Worm (Caenorhabditis elegans) whole organism, L4 larva: Measurements from ENCODE around the gene epg-6.

Source experiments
- F10B5.3 ChIP-seq: sonication (generic microtip); optimal IDR thresholded peaks from 2 replicates; lab custom pipeline; 2016; ENCODE audit warnings: mild to moderate bottlenecking, missing genetic modification characterization, missing compliant biosample characterization
- F26F4.8 ChIP-seq: fragments of 200-800 bp; sonication (Bioruptor generic); conservative IDR thresholded peaks from 2 replicates; pipeline ENCODE4 v1.3.6; 2022; ENCODE audit warnings: missing genetic modification characterization, missing compliant biosample characterization
- F44E2.7 ChIP-seq: fragments of 200-800 bp; sonication (Bioruptor generic); IDR thresholded peaks from 2 replicates; pipeline ENCODE4 v2.1.2; 2022; ENCODE audit warnings: missing genetic modification characterization, missing compliant biosample characterization
- F49E8.2 ChIP-seq: sonication (generic microtip); optimal IDR thresholded peaks from 2 replicates; lab custom pipeline; 2016; ENCODE audit warnings: missing compliant biosample characterization, mild to moderate bottlenecking, missing genetic modification characterization, borderline replicate concordance
- Y105C5A.15 ChIP-seq: fragments of 200-800 bp; sonication (Bioruptor generic); IDR thresholded peaks from 2 replicates; pipeline ENCODE4 v1.3.6; 2022; ENCODE audit warnings: missing genetic modification characterization, missing compliant biosample characterization
- ZK546.5 ChIP-seq, 2 experiments: sonication (generic microtip); optimal IDR thresholded peaks; 2 replicates each; lab custom pipeline; 2017; ENCODE audit warnings: missing biosample characterization in 2 of 2, missing genetic modification characterization in 2 of 2
- aha-1 ChIP-seq: fragments of 150-350 bp; peaks from one replicate; lab custom pipeline; 2014; ENCODE audit warnings: missing biosample characterization, missing genetic modification characterization
- aly-2 ChIP-seq: sonication (generic microtip); optimal IDR thresholded peaks from 2 replicates; lab custom pipeline; 2018; ENCODE audit warnings: missing biosample characterization, missing genetic modification characterization
- ceh-28 ChIP-seq: fragments of 150-350 bp; optimal IDR thresholded peaks from 2 replicates; lab custom pipeline; 2014; ENCODE audit warnings: missing biosample characterization, missing genetic modification reagents, missing genetic modification characterization
- ceh-82 ChIP-seq: sonication (generic microtip); optimal IDR thresholded peaks from 2 replicates; lab custom pipeline; 2017; ENCODE audit warnings: missing biosample characterization, missing genetic modification characterization
- ces-1 ChIP-seq: fragments of 150-350 bp; sonication (generic microtip); optimal IDR thresholded peaks from 4 replicates; lab custom pipeline; 2014; ENCODE audit warnings: missing biosample characterization, missing genetic modification reagents, missing genetic modification characterization
- ctbp-1 ChIP-seq: fragments of 200-800 bp; sonication (Bioruptor generic); IDR thresholded peaks from 2 replicates; pipeline ENCODE4 v1.3.6; 2022; ENCODE audit warnings: missing genetic modification reagents, missing genetic modification characterization, missing compliant biosample characterization
- daf-16 ChIP-seq, 3 experiments: sonication (generic microtip); optimal IDR thresholded peaks; 2 replicates each; lab custom pipeline; 2016 to 2017; ENCODE audit warnings: missing genetic modification characterization in 3 of 3, missing genetic modification reagents in 3 of 3, mild to moderate bottlenecking in 2 of 3, missing compliant biosample characterization in 2 of 3, missing biosample characterization in 1 of 3, moderate library complexity in 1 of 3
- dmd-6 ChIP-seq: fragments of 200-800 bp; sonication (Bioruptor generic); IDR thresholded peaks from 2 replicates; pipeline ENCODE4 v1.3.6; 2022; ENCODE audit warnings: missing genetic modification reagents, missing genetic modification characterization, missing compliant biosample characterization
- dmd-8 ChIP-seq: fragments of 200-800 bp; sonication (Bioruptor generic); IDR thresholded peaks from 2 replicates; pipeline ENCODE4 v1.3.6; 2022; ENCODE audit warnings: missing genetic modification characterization, missing compliant biosample characterization
- dmd-9 ChIP-seq: fragments of 200-800 bp; sonication (Bioruptor generic); IDR thresholded peaks from 2 replicates; pipeline ENCODE4 v1.3.6; 2022; ENCODE audit warnings: missing genetic modification reagents, missing genetic modification characterization, missing compliant biosample characterization
- dpl-1 ChIP-seq: fragments of 150-350 bp; optimal IDR thresholded peaks from 2 replicates; lab custom pipeline; 2014; ENCODE audit warnings: missing biosample characterization, missing genetic modification reagents, missing genetic modification characterization
- dve-1 ChIP-seq: sonication (generic microtip); optimal IDR thresholded peaks from 2 replicates; lab custom pipeline; 2017; ENCODE audit warnings: antibody characterized with exemption, mild to moderate bottlenecking, missing genetic modification characterization, missing compliant biosample characterization; ENCODE audit not compliant: insufficient read depth
- fos-1 ChIP-seq: fragments of 150-350 bp; optimal IDR thresholded peaks from 2 replicates; lab custom pipeline; 2014; ENCODE audit warnings: missing biosample characterization, missing genetic modification characterization
- hlh-30 ChIP-seq: sonication (generic microtip); optimal IDR thresholded peaks from 2 replicates; lab custom pipeline; 2017; ENCODE audit warnings: antibody characterized with exemption, mild to moderate bottlenecking, missing genetic modification characterization, missing compliant biosample characterization; ENCODE audit not compliant: insufficient read depth
- hmg-1.1 ChIP-seq: fragments of 200-800 bp; sonication (Bioruptor generic); IDR thresholded peaks from 2 replicates; pipeline ENCODE4 v1.3.6; 2022; ENCODE audit warnings: missing genetic modification reagents, missing genetic modification characterization, missing compliant biosample characterization
- lim-7 ChIP-seq: fragments of 200-800 bp; sonication (Bioruptor generic); IDR thresholded peaks from 2 replicates; pipeline ENCODE4 v1.3.6; 2022; ENCODE audit warnings: missing genetic modification characterization, missing compliant biosample characterization
- lin-1 ChIP-seq: fragments of 200-800 bp; sonication (Bioruptor generic); IDR thresholded peaks from 2 replicates; pipeline ENCODE4 v1.3.6; 2022; ENCODE audit warnings: missing genetic modification reagents, missing genetic modification characterization, missing compliant biosample characterization
- lin-13 ChIP-seq: fragments of 150-350 bp; optimal IDR thresholded peaks from 2 replicates; lab custom pipeline; 2014; ENCODE audit warnings: missing biosample characterization, missing genetic modification reagents, missing genetic modification characterization
- lin-29 ChIP-seq: fragments of 200-800 bp; sonication (Bioruptor generic); IDR thresholded peaks from 2 replicates; pipeline ENCODE4 v1.3.6; 2022; ENCODE audit warnings: missing genetic modification reagents, missing genetic modification characterization, missing compliant biosample characterization
- lin-38 ChIP-seq: fragments of 200-800 bp; sonication (Bioruptor generic); IDR thresholded peaks from 2 replicates; pipeline ENCODE4 v1.3.6; 2022; ENCODE audit warnings: missing genetic modification reagents, missing genetic modification characterization, missing compliant biosample characterization
- lsy-2 ChIP-seq, 2 experiments: fragments of 150-350 bp in 1 of 2; sonication (generic microtip) in 1 of 2; optimal IDR thresholded peaks; 2 replicates each; lab custom pipeline; 2014 to 2017; ENCODE audit warnings: missing biosample characterization in 2 of 2, missing genetic modification characterization in 2 of 2
- madf-9 ChIP-seq: fragments of 200-800 bp; sonication (Bioruptor generic); conservative IDR thresholded peaks from 2 replicates; pipeline ENCODE4 v1.3.6; 2022; ENCODE audit warnings: missing genetic modification reagents, missing genetic modification characterization, missing compliant biosample characterization
- mep-1 ChIP-seq: fragments of 150-350 bp; sonication (generic microtip); optimal IDR thresholded peaks from 3 replicates; lab custom pipeline; 2014; ENCODE audit warnings: missing biosample characterization, missing genetic modification characterization
- mes-2 ChIP-seq: sonication (generic microtip); optimal IDR thresholded peaks from 2 replicates; lab custom pipeline; 2016; ENCODE audit warnings: missing genotype, mild to moderate bottlenecking, missing genetic modification characterization, missing compliant biosample characterization; ENCODE audit not compliant: poor library complexity, severe bottlenecking
- mxl-3 ChIP-seq: fragments of 200-800 bp; sonication (Bioruptor generic); optimal IDR thresholded peaks from 2 replicates; lab custom pipeline; 2018; ENCODE audit warnings: mild to moderate bottlenecking, missing genetic modification characterization, missing compliant biosample characterization
- nhr-28 ChIP-seq: fragments of 150-350 bp; optimal IDR thresholded peaks from 2 replicates; lab custom pipeline; 2014; ENCODE audit warnings: missing biosample characterization, missing genetic modification characterization
- nhr-41 ChIP-seq: fragments of 200-800 bp; sonication (Bioruptor generic); IDR thresholded peaks from 2 replicates; pipeline ENCODE4 v1.3.6; 2022; ENCODE audit warnings: missing genetic modification reagents, missing genetic modification characterization, missing compliant biosample characterization
- nhr-48 ChIP-seq: sonication (generic microtip); optimal IDR thresholded peaks from 2 replicates; lab custom pipeline; 2016; ENCODE audit warnings: mild to moderate bottlenecking, missing genetic modification characterization, missing compliant biosample characterization
- nhr-6 ChIP-seq: fragments of 150-350 bp; optimal IDR thresholded peaks from 2 replicates; lab custom pipeline; 2014; ENCODE audit warnings: missing biosample characterization, missing genetic modification characterization
- snpc-4 ChIP-seq: fragments of 150-350 bp; optimal IDR thresholded peaks from 2 replicates; lab custom pipeline; 2014; ENCODE audit warnings: missing biosample characterization, missing genetic modification characterization
- unc-130 ChIP-seq: sonication (generic microtip); optimal IDR thresholded peaks from 2 replicates; lab custom pipeline; 2016; ENCODE audit warnings: missing genetic modification reagents, missing genetic modification characterization, missing compliant biosample characterization
- vab-7 ChIP-seq: fragments of 200-800 bp; sonication (Bioruptor generic); IDR thresholded peaks from 2 replicates; pipeline ENCODE4 v1.3.6; 2022; ENCODE audit warnings: missing genetic modification reagents, missing genetic modification characterization, missing compliant biosample characterization
- ztf-11 ChIP-seq: fragments of 150-350 bp; optimal IDR thresholded peaks from 2 replicates; lab custom pipeline; 2014; ENCODE audit warnings: missing biosample characterization, missing genetic modification characterization

epg-6 gene

ce11 chrIII:10600138-10600626, at the start of gene epg-6:
epg-6 (minus strand) TSS chrIII:10600188.
- TF ChIP-seq F49E8.2 (tag; lab: Kevin White, UChicago) (peak; percentile 67), ztf-11 (tag; lab: Kevin White, UChicago) (no peak), ZK546.5 (tag; optimal IDR thresholded peaks at IDR 0.05; lab: Kevin White, UChicago) (no peak), unc-130 (peak; percentile 68), lin-29 (GFP tag; lab: Robert Waterston, UW) (no peak), lsy-2 (tag; optimal IDR thresholded peaks at IDR 0.05; lab: Kevin White, UChicago) (peak in 1 of 2 experiments; percentile 28)

- TF ChIP-seq ces-1 (GFP tag; lab: Kevin White, UChicago) (no peak), dmd-8 (GFP tag; lab: Robert Waterston, UW) (no peak), dpl-1 (no peak), ctbp-1 (GFP tag; lab: Robert Waterston, UW) (no peak), snpc-4 (tag; lab: Kevin White, UChicago) (no peak), F44E2.7 (GFP tag; lab: Robert Waterston, UW) (no peak), mxl-3 (GFP tag; lab: Kevin White, UChicago) (no peak), dmd-6 (GFP tag; lab: Robert Waterston, UW) (no peak), daf-16 (GFP tag; optimal IDR thresholded peaks at IDR 0.05; lab: Kevin White, UChicago) (no peak), daf-16 (tag; optimal IDR thresholded peaks at IDR 0.05; lab: Kevin White, UChicago) (no peak), F26F4.8 (GFP tag; lab: Robert Waterston, UW) (no peak), Y105C5A.15 (no peak), mep-1 (tag; lab: Kevin White, UChicago) (no peak), lin-38 (GFP tag; lab: Robert Waterston, UW) (no peak), lin-1 (no peak), nhr-41 (GFP tag; lab: Robert Waterston, UW) (no peak), lim-7 (GFP tag; lab: Robert Waterston, UW) (no peak), F10B5.3 (tag; lab: Kevin White, UChicago) (no peak), dmd-9 (no peak), lin-13 (GFP tag; lab: Kevin White, UChicago) (no peak), fos-1 (tag; lab: Kevin White, UChicago) (no peak)
- TF ChIP-seq, all 104 proteins: peak for 0
Measured at ce11 chrIII:10649219-10649618, 49.2 kb upstream of the epg-6 start, which contains the start of gene emg-1. emg-1 (plus strand) TSS chrIII:10649519.

ce11 chrIII:10646094-10646493, 46.1 kb upstream of the epg-6 start, which contains the start of gene orc-4:
orc-4 (plus strand) TSS chrIII:10646170.
- TF ChIP-seq daf-16 (GFP tag; optimal IDR thresholded peaks at IDR 0.05; lab: Kevin White, UChicago) (no peak), daf-16 (tag; optimal IDR thresholded peaks at IDR 0.05; lab: Kevin White, UChicago) (peak; percentile 16), madf-9 (no peak), lin-38 (GFP tag; lab: Robert Waterston, UW) (peak; percentile 84), mes-2 (peak; percentile 37), aha-1 (tag; lab: Kevin White, UChicago) (no peak), lsy-2 (tag; optimal IDR thresholded peaks at IDR 0.05; lab: Kevin White, UChicago) (peak in 1 of 2 experiments; percentile 16)

ce11 chrIII:10642781-10643180, 42.8 kb upstream of the epg-6 start, which contains the start of the genes dhs-11 and orc-1:
dhs-11 (minus strand) TSS chrIII:10642865.
orc-1 (plus strand) TSS chrIII:10643129.
- TF ChIP-seq dpl-1 (peak; percentile 89), hlh-30 (peak; percentile 12), dve-1 (peak; percentile 56), ceh-28 (tag; lab: Kevin White, UChicago) (no peak), vab-7 (GFP tag; lab: Robert Waterston, UW) (no peak), ceh-82 (tag; lab: Kevin White, UChicago) (no peak), lin-38 (GFP tag; lab: Robert Waterston, UW) (peak; percentile 69), mes-2 (peak; percentile 68), mep-1 (tag; lab: Kevin White, UChicago) (peak; percentile 26), nhr-48 (tag; lab: Kevin White, UChicago) (no peak), lsy-2 (tag; optimal IDR thresholded peaks at IDR 0.05; lab: Kevin White, UChicago) (peak; percentile 69 to 99), aly-2 (no peak), unc-130 (peak; percentile 32), nhr-6 (peak; percentile 47), hmg-1.1 (GFP tag; lab: Robert Waterston, UW) (0 out of 2 replicates have a peak, but pooled peaks have one; percentile 48), aha-1 (tag; lab: Kevin White, UChicago) (peak; percentile 67), daf-16 (GFP tag; optimal IDR thresholded peaks at IDR 0.05; lab: Kevin White, UChicago) (no peak), daf-16 (tag; optimal IDR thresholded peaks at IDR 0.05; lab: Kevin White, UChicago) (peak; percentile 30), nhr-28 (peak; percentile 9)
